Fruit fly (Drosophila melanogaster) whole organism, embryonic: Measurements from ENCODE around the gene kz.

ENCODE experiments used
- BtbVII ChIP-seq: fragments of 200-800 bp; sonication (Bioruptor generic); optimal IDR thresholded peaks from 3 replicates; lab custom pipeline; 2017; ENCODE audit warnings: missing biosample characterization, mild to moderate bottlenecking, missing genetic modification characterization
- CG10147 ChIP-seq: fragments of 200-800 bp; sonication (Bioruptor generic); optimal IDR thresholded peaks from 2 replicates; lab custom pipeline; 2019; ENCODE audit warnings: missing biosample characterization, mild to moderate bottlenecking, missing genetic modification characterization, moderate library complexity
- CG10366 ChIP-seq: fragments of 200-800 bp; sonication (Bioruptor generic); IDR thresholded peaks from 2 replicates; pipeline ENCODE4 v1.3.6; 2022; ENCODE audit warnings: missing biosample characterization, missing genetic modification characterization
- CG11456 ChIP-seq: fragments of 200-800 bp; sonication (Bioruptor generic); IDR thresholded peaks from 3 replicates; pipeline ENCODE4 v1.3.6; 2022; ENCODE audit warnings: missing biosample characterization, missing genetic modification characterization
- CG12659 ChIP-seq: fragments of 200-800 bp; sonication (Bioruptor generic); optimal IDR thresholded peaks from 3 replicates; lab custom pipeline; 2017; ENCODE audit warnings: mild to moderate bottlenecking, missing biosample characterization, missing genetic modification reagents, missing genetic modification characterization
- CG12744 ChIP-seq: fragments of 200-800 bp; sonication (Bioruptor generic); optimal IDR thresholded peaks from 2 replicates; lab custom pipeline; 2016; ENCODE audit warnings: missing biosample characterization, missing genetic modification characterization
- CG14050 ChIP-seq: fragments of 200-800 bp; sonication (Bioruptor generic); IDR thresholded peaks from 3 replicates; pipeline ENCODE4 v1.3.6; 2022; ENCODE audit warnings: missing biosample characterization, missing genetic modification characterization
- CG14667 ChIP-seq: fragments of 200-800 bp; sonication (Bioruptor generic); IDR thresholded peaks from 2 replicates; pipeline ENCODE4 v1.3.6; 2022; ENCODE audit warnings: missing biosample characterization, missing genetic modification characterization
- CG15011 ChIP-seq: fragments of 200-800 bp; sonication (Bioruptor generic); optimal IDR thresholded peaks from 3 replicates; lab custom pipeline; 2018; ENCODE audit warnings: missing biosample characterization, mild to moderate bottlenecking, missing genetic modification characterization
- CG15269 ChIP-seq: fragments of 200-800 bp; sonication (Bioruptor generic); optimal IDR thresholded peaks from 2 replicates; lab custom pipeline; 2018; ENCODE audit warnings: missing biosample characterization, mild to moderate bottlenecking, missing genetic modification characterization, moderate library complexity
- CG15479 ChIP-seq: fragments of 200-800 bp; sonication (Bioruptor generic); optimal IDR thresholded peaks from 3 replicates; lab custom pipeline; 2019; ENCODE audit warnings: missing biosample characterization, mild to moderate bottlenecking, missing genetic modification characterization, moderate library complexity
- CG1602 ChIP-seq: fragments of 200-800 bp; sonication (Bioruptor generic); optimal IDR thresholded peaks from 3 replicates; lab custom pipeline; 2016; ENCODE audit warnings: missing biosample characterization, missing genetic modification characterization
- CG16813 ChIP-seq: fragments of 200-800 bp; sonication (Bioruptor generic); IDR thresholded peaks from 3 replicates; pipeline ENCODE4 v1.3.6; 2022; ENCODE audit warnings: missing biosample characterization, missing genetic modification characterization; ENCODE audit not compliant: partially characterized antibody
- CG16863 ChIP-seq: fragments of 200-800 bp; sonication (Bioruptor generic); optimal IDR thresholded peaks from 3 replicates; lab custom pipeline; 2016; ENCODE audit warnings: missing biosample characterization, missing genetic modification characterization
- CG17186 ChIP-seq: fragments of 200-800 bp; sonication (Bioruptor generic); optimal IDR thresholded peaks from 3 replicates; lab custom pipeline; 2017; ENCODE audit warnings: missing biosample characterization, missing genetic modification reagents, missing genetic modification characterization
- CG17385 ChIP-seq: fragments of 200-800 bp; sonication (Bioruptor generic); optimal IDR thresholded peaks from 3 replicates; lab custom pipeline; 2018; ENCODE audit warnings: missing biosample characterization, mild to moderate bottlenecking, missing genetic modification characterization
- CG17829 ChIP-seq: fragments of 200-800 bp; optimal IDR thresholded peaks from 2 replicates; lab custom pipeline; 2019; ENCODE audit warnings: missing biosample characterization, mild to moderate bottlenecking, missing genetic modification characterization, moderate library complexity
- CG18011 ChIP-seq: fragments of 200-800 bp; sonication (Bioruptor generic); optimal IDR thresholded peaks from 2 replicates; lab custom pipeline; 2017; ENCODE audit warnings: missing biosample characterization, missing genetic modification characterization, mild to moderate bottlenecking, moderate library complexity, missing genotype
- CG18262 ChIP-seq: fragments of 200-800 bp; optimal IDR thresholded peaks from 3 replicates; lab custom pipeline; 2019; ENCODE audit warnings: missing biosample characterization, mild to moderate bottlenecking, missing genetic modification characterization, moderate library complexity
- CG18599 ChIP-seq: fragments of 200-800 bp; sonication (Bioruptor generic); optimal IDR thresholded peaks from 3 replicates; lab custom pipeline; 2017; ENCODE audit warnings: missing biosample characterization, missing genetic modification characterization, mild to moderate bottlenecking, moderate library complexity, missing genetic modification reagents
- CG31441 ChIP-seq: fragments of 200-800 bp; sonication (Bioruptor generic); IDR thresholded peaks from 2 replicates; pipeline ENCODE4 v1.3.6; 2022; ENCODE audit warnings: missing biosample characterization, missing genetic modification characterization
- CG4282 ChIP-seq: fragments of 200-800 bp; sonication (Bioruptor generic); optimal IDR thresholded peaks from 2 replicates; lab custom pipeline; 2016; ENCODE audit warnings: missing biosample characterization, missing genetic modification characterization
- CG4328 ChIP-seq: fragments of 200-800 bp; sonication (Bioruptor generic); optimal IDR thresholded peaks from 3 replicates; lab custom pipeline; 2017; ENCODE audit warnings: missing biosample characterization, missing genetic modification reagents, missing genetic modification characterization
- CG6689 ChIP-seq: fragments of 200-800 bp; sonication (Bioruptor generic); IDR thresholded peaks from 2 replicates; pipeline ENCODE4 v1.3.6; 2022; ENCODE audit warnings: missing biosample characterization, missing genetic modification characterization
- CG7745 ChIP-seq: fragments of 200-800 bp; sonication (Bioruptor generic); optimal IDR thresholded peaks from 2 replicates; lab custom pipeline; 2018; ENCODE audit warnings: missing biosample characterization, mild to moderate bottlenecking, missing genetic modification characterization, moderate library complexity
- CG8089 ChIP-seq: fragments of 200-800 bp; sonication (Bioruptor generic); optimal IDR thresholded peaks from 3 replicates; lab custom pipeline; 2016; ENCODE audit warnings: missing biosample characterization, missing genetic modification characterization
- Deaf1 ChIP-seq: fragments of 200-800 bp; optimal IDR thresholded peaks from 3 replicates; lab custom pipeline; 2019; ENCODE audit warnings: missing biosample characterization, mild to moderate bottlenecking, missing genetic modification characterization, moderate library complexity
- Dfd ChIP-seq, 2 experiments: fragments of >200 bp; optimal IDR thresholded peaks; 2 replicates each; lab custom pipeline; 2017; ENCODE audit warnings: missing biosample characterization in 2 of 2, missing genetic modification characterization in 2 of 2
- Eip74EF ChIP-seq, 2 experiments: fragments of 200-800 bp in 1 of 2; fragments of >200 bp in 1 of 2; sonication (Bioruptor generic) in 1 of 2; optimal IDR thresholded peaks; 2 replicates each; lab custom pipeline; 2017 to 2019; ENCODE audit warnings: missing biosample characterization in 2 of 2, missing genetic modification characterization in 2 of 2, mild to moderate bottlenecking in 1 of 2, moderate library complexity in 1 of 2
- Fer1 ChIP-seq: fragments of 200-800 bp; sonication (Bioruptor generic); optimal IDR thresholded peaks from 2 replicates; lab custom pipeline; 2017; ENCODE audit warnings: missing biosample characterization, mild to moderate bottlenecking, missing genetic modification characterization
- GATAe ChIP-seq: fragments of 200-800 bp; sonication (Bioruptor generic); conservative IDR thresholded peaks from 2 replicates; pipeline ENCODE4 v1.3.6; 2022; ENCODE audit warnings: missing biosample characterization, missing genetic modification characterization
- NC2α ChIP-seq: fragments of 200-800 bp; sonication (Bioruptor generic); optimal IDR thresholded peaks from 2 replicates; lab custom pipeline; 2016; ENCODE audit warnings: missing biosample characterization, missing genetic modification characterization
- NfI ChIP-seq: fragments of 200-800 bp; sonication (Bioruptor generic); optimal IDR thresholded peaks from 3 replicates; lab custom pipeline; 2018; ENCODE audit warnings: missing biosample characterization, mild to moderate bottlenecking, missing genetic modification characterization, moderate library complexity
- bbx ChIP-seq: fragments of 200-800 bp; sonication (Bioruptor generic); IDR thresholded peaks from 2 replicates; pipeline ENCODE4 v1.3.6; 2022; ENCODE audit warnings: missing biosample characterization, missing genetic modification characterization; ENCODE audit not compliant: partially characterized antibody
- cato ChIP-seq: fragments of 200-800 bp; sonication (Bioruptor generic); optimal IDR thresholded peaks from 2 replicates; lab custom pipeline; 2016; ENCODE audit warnings: missing biosample characterization, missing genetic modification characterization, borderline replicate concordance
- danr ChIP-seq: fragments of 200-800 bp; sonication (Bioruptor generic); IDR thresholded peaks from 2 replicates; pipeline ENCODE4 v1.3.6; 2022; ENCODE audit warnings: missing biosample characterization, missing genetic modification characterization
- dm ChIP-seq: fragments of 200-800 bp; sonication (Bioruptor generic); optimal IDR thresholded peaks from 3 replicates; lab custom pipeline; 2016; ENCODE audit warnings: missing biosample characterization, missing genetic modification characterization
- dmrt11E ChIP-seq: fragments of 200-800 bp; sonication (Bioruptor generic); optimal IDR thresholded peaks from 3 replicates; lab custom pipeline; 2018; ENCODE audit warnings: missing biosample characterization, mild to moderate bottlenecking, missing genetic modification characterization, moderate library complexity
- ftz-f1 ChIP-seq: fragments of 200-800 bp; sonication (Bioruptor generic); optimal IDR thresholded peaks from 2 replicates; lab custom pipeline; 2016; ENCODE audit warnings: missing biosample characterization, missing genetic modification characterization
- gce ChIP-seq: fragments of 200-800 bp; sonication (Bioruptor generic); IDR thresholded peaks from 3 replicates; pipeline ENCODE4 v1.3.6; 2022; ENCODE audit warnings: missing biosample characterization, missing genetic modification characterization
- jigr1 ChIP-seq: fragments of 200-800 bp; sonication (Bioruptor generic); IDR thresholded peaks from 3 replicates; pipeline ENCODE4 v1.3.6; 2022; ENCODE audit warnings: missing biosample characterization, missing genetic modification characterization
- so ChIP-seq: fragments of 200-800 bp; sonication (Bioruptor generic); IDR thresholded peaks from 3 replicates; pipeline ENCODE4 v1.3.6; 2022; ENCODE audit warnings: missing biosample characterization, missing genetic modification characterization
- stwl ChIP-seq: fragments of 200-800 bp; sonication (Bioruptor generic); optimal IDR thresholded peaks from 3 replicates; lab custom pipeline; 2018; ENCODE audit warnings: missing biosample characterization, mild to moderate bottlenecking, missing genetic modification characterization, moderate library complexity
- tll ChIP-seq, 2 experiments: fragments of 200-800 bp in 1 of 2; fragments of >200 bp in 1 of 2; sonication (Bioruptor generic) in 1 of 2; optimal IDR thresholded peaks; 2 replicates each; lab custom pipeline; 2017 to 2019; ENCODE audit warnings: missing biosample characterization in 2 of 2, missing genetic modification characterization in 2 of 2, mild to moderate bottlenecking in 1 of 2, moderate library complexity in 1 of 2
- trh ChIP-seq: fragments of 200-800 bp; sonication (Bioruptor generic); optimal IDR thresholded peaks from 2 replicates; lab custom pipeline; 2016; ENCODE audit warnings: missing biosample characterization, missing genetic modification characterization
- tup ChIP-seq: fragments of 200-800 bp; sonication (Bioruptor generic); optimal IDR thresholded peaks from 2 replicates; lab custom pipeline; 2016; ENCODE audit warnings: missing biosample characterization, mild to moderate bottlenecking, missing genetic modification characterization, moderate library complexity
- wdn ChIP-seq: fragments of 200-800 bp; sonication (Bioruptor generic); IDR thresholded peaks from 2 replicates; pipeline ENCODE4 v1.3.6; 2022; ENCODE audit warnings: missing biosample characterization, missing genetic modification characterization
- wek ChIP-seq: fragments of 200-800 bp; sonication (Bioruptor generic); optimal IDR thresholded peaks from 3 replicates; lab custom pipeline; 2018; ENCODE audit warnings: missing biosample characterization, mild to moderate bottlenecking, missing genetic modification characterization, moderate library complexity
- z ChIP-seq: fragments of 200-800 bp; sonication (Bioruptor generic); IDR thresholded peaks from 3 replicates; pipeline ENCODE4 v1.3.6; 2022; ENCODE audit warnings: missing biosample characterization, missing genetic modification characterization
- zen ChIP-seq: fragments of 200-800 bp; sonication (Bioruptor generic); optimal IDR thresholded peaks from 3 replicates; lab custom pipeline; 2018; ENCODE audit warnings: missing biosample characterization, mild to moderate bottlenecking, missing genetic modification characterization, moderate library complexity

The kz gene

dm6 chrX:2270557-2270930, 28.7 kb upstream of the kz start, which contains the start of gene CG2924 (continued):
- no peak for TF ChIP-seq CG17385 (GFP tag; lab: Kevin White, UChicago)
- TF ChIP-seq Eip74EF (GFP tag; optimal IDR thresholded peaks at IDR 0.05; lab: Kevin White, UChicago) = no peak
- TF ChIP-seq dm (GFP tag; lab: Kevin White, UChicago) = peak; percentile 59
- TF ChIP-seq CG31441 (GFP tag; lab: Robert Waterston, UW) = no peak
- TF ChIP-seq CG15479 (GFP tag; lab: Kevin White, UChicago) = peak; percentile 88
- peak; percentile 22 for TF ChIP-seq CG18011
- peak; percentile 43 for TF ChIP-seq CG10147 (GFP tag; lab: Kevin White, UChicago)
- TF ChIP-seq ftz-f1 (GFP tag; lab: Kevin White, UChicago) = peak; percentile 68
- peak; percentile 43 for TF ChIP-seq CG16863 (GFP tag; lab: Kevin White, UChicago)
- TF ChIP-seq danr (GFP tag; lab: Robert Waterston, UW) = no peak
- TF ChIP-seq Dfd (GFP tag; optimal IDR thresholded peaks at IDR 0.05; lab: Kevin White, UChicago) = no peak
- TF ChIP-seq CG7745 (tag; lab: Kevin White, UChicago) = no peak
- TF ChIP-seq CG6689 (GFP tag; lab: Robert Waterston, UW) = no peak
- peak; percentile 62; the same call in 1 of the 2 replicates for TF ChIP-seq wdn
- peak; percentile 59 for TF ChIP-seq CG18599 (GFP tag; lab: Kevin White, UChicago)
- peak; percentile 8 for TF ChIP-seq CG15269 (tag; lab: Kevin White, UChicago)
- TF ChIP-seq CG1602 (GFP tag; lab: Kevin White, UChicago) = peak; percentile 38
- TF ChIP-seq CG17829 = peak; percentile 58
- no peak for TF ChIP-seq z (GFP tag; lab: Robert Waterston, UW)
- TF ChIP-seq CG17186 (GFP tag; lab: Kevin White, UChicago) = peak; percentile 98
- TF ChIP-seq bbx (GFP tag; lab: Robert Waterston, UW) = peak; percentile 100
- peak; percentile 16 for TF ChIP-seq Deaf1 (tag; lab: Kevin White, UChicago)
- peak; percentile 33 for TF ChIP-seq CG4282
- TF ChIP-seq tup (GFP tag; lab: Kevin White, UChicago) = no peak
- no peak for TF ChIP-seq BtbVII (GFP tag; lab: Kevin White, UChicago)
- TF ChIP-seq cato (GFP tag; lab: Kevin White, UChicago) = no peak
- TF ChIP-seq dmrt11E = no peak
- TF ChIP-seq CG18262 (tag; lab: Kevin White, UChicago) = no peak
- 0 out of 3 replicates have a peak, but pooled peaks have one; percentile 11 for TF ChIP-seq so (GFP tag; lab: Robert Waterston, UW)
- TF ChIP-seq CG4328 (GFP tag; lab: Kevin White, UChicago) = no peak
- peak; percentile 49 for TF ChIP-seq CG10366 (GFP tag; lab: Robert Waterston, UW)
- TF ChIP-seq CG16813 (GFP tag; lab: Robert Waterston, UW) = peak; percentile 100
- no peak for TF ChIP-seq gce
- TF ChIP-seq zen (tag; lab: Kevin White, UChicago) = no peak
- no peak for TF ChIP-seq GATAe (GFP tag; lab: Robert Waterston, UW)
- TF ChIP-seq NfI = peak; percentile 52
- TF ChIP-seq CG14667 = no peak
- TF ChIP-seq CG12659 (GFP tag; lab: Kevin White, UChicago) = peak; percentile 83
- TF ChIP-seq wek = peak; percentile 48
- TF ChIP-seq trh (GFP tag; lab: Kevin White, UChicago) = no peak
- TF ChIP-seq CG8089 (GFP tag; lab: Kevin White, UChicago) = no peak
- peak; percentile 63 for TF ChIP-seq Fer1 (GFP tag; lab: Kevin White, UChicago)
- no peak for TF ChIP-seq CG14050 (GFP tag; lab: Robert Waterston, UW)
- no peak for TF ChIP-seq jigr1 (GFP tag; lab: Robert Waterston, UW)
- TF ChIP-seq CG15011 (GFP tag; lab: Kevin White, UChicago) = no peak
- no peak for TF ChIP-seq tll (GFP tag; optimal IDR thresholded peaks at IDR 0.05; lab: Kevin White, UChicago)
- TF ChIP-seq CG12744 = no peak
- peak; percentile 89 for TF ChIP-seq CG11456 (GFP tag; lab: Robert Waterston, UW)
- TF ChIP-seq stwl (tag; lab: Kevin White, UChicago) = peak; percentile 54
- TF ChIP-seq NC2α (GFP tag; lab: Kevin White, UChicago) = peak; percentile 6
